Fruit fly (Drosophila melanogaster) whole organism, embryonic: ENCODE measurements around the gene Torsin.
A peak's percentile ranks its signal among the peaks of the same experiment; 100 is the strongest.

ENCODE experiments used
- Atf-2 ChIP-seq: fragments of 200-800 bp; sonication (Bioruptor generic); optimal IDR thresholded peaks from 2 replicates; lab custom pipeline; 2016; ENCODE audit warnings: missing biosample characterization, missing genetic modification characterization
- B-H2 ChIP-seq: fragments of 200-800 bp; sonication (Bioruptor generic); optimal IDR thresholded peaks from 2 replicates; lab custom pipeline; 2018; ENCODE audit warnings: missing biosample characterization, mild to moderate bottlenecking, missing genetic modification characterization
- BEAF-32 ChIP-seq: fragments of 200-800 bp; sonication (Bioruptor generic); optimal IDR thresholded peaks from 3 replicates; lab custom pipeline; 2017; ENCODE audit warnings: missing biosample characterization, missing genetic modification characterization, mild to moderate bottlenecking, moderate library complexity, missing genetic modification reagents
- CG12219 ChIP-seq: fragments of 200-800 bp; sonication (Bioruptor generic); optimal IDR thresholded peaks from 3 replicates; lab custom pipeline; 2018; ENCODE audit warnings: missing biosample characterization, mild to moderate bottlenecking, missing genetic modification characterization
- CG12659 ChIP-seq: fragments of 200-800 bp; sonication (Bioruptor generic); optimal IDR thresholded peaks from 3 replicates; lab custom pipeline; 2017; ENCODE audit warnings: mild to moderate bottlenecking, missing biosample characterization, missing genetic modification reagents, missing genetic modification characterization
- CG13424 ChIP-seq: fragments of 200-800 bp; sonication (Bioruptor generic); optimal IDR thresholded peaks from 2 replicates; lab custom pipeline; 2019; ENCODE audit warnings: missing biosample characterization, mild to moderate bottlenecking, missing genetic modification characterization, moderate library complexity
- CG14014 ChIP-seq: fragments of 200-800 bp; sonication (Bioruptor generic); IDR thresholded peaks from 2 replicates; pipeline ENCODE4 v1.3.6; 2022; ENCODE audit warnings: missing biosample characterization, missing genetic modification characterization
- CG14667 ChIP-seq: fragments of 200-800 bp; sonication (Bioruptor generic); IDR thresholded peaks from 2 replicates; pipeline ENCODE4 v1.3.6; 2022; ENCODE audit warnings: missing biosample characterization, missing genetic modification characterization
- CG15011 ChIP-seq: fragments of 200-800 bp; sonication (Bioruptor generic); optimal IDR thresholded peaks from 3 replicates; lab custom pipeline; 2018; ENCODE audit warnings: missing biosample characterization, mild to moderate bottlenecking, missing genetic modification characterization
- CG16815 ChIP-seq: fragments of 200-800 bp; sonication (Bioruptor generic); optimal IDR thresholded peaks from 3 replicates; lab custom pipeline; 2017; ENCODE audit warnings: missing biosample characterization, mild to moderate bottlenecking, missing genetic modification characterization
- CG18011 ChIP-seq: fragments of 200-800 bp; sonication (Bioruptor generic); optimal IDR thresholded peaks from 2 replicates; lab custom pipeline; 2017; ENCODE audit warnings: missing biosample characterization, missing genetic modification characterization, mild to moderate bottlenecking, moderate library complexity, missing genotype
- CG31365 ChIP-seq: fragments of 200-800 bp; sonication (Bioruptor generic); optimal IDR thresholded peaks from 2 replicates; lab custom pipeline; 2018; ENCODE audit warnings: missing biosample characterization, mild to moderate bottlenecking, missing genetic modification characterization
- CG32767 ChIP-seq: fragments of 200-800 bp; sonication (Bioruptor generic); IDR thresholded peaks from 2 replicates; pipeline ENCODE4 v1.3.6; 2022; ENCODE audit warnings: missing biosample characterization, missing genetic modification characterization
- CG43689 ChIP-seq: fragments of 200-800 bp; sonication (Bioruptor generic); IDR thresholded peaks from 2 replicates; pipeline ENCODE4 v1.3.6; 2022; ENCODE audit warnings: missing biosample characterization, missing genetic modification characterization
- CG5180 ChIP-seq: fragments of 200-800 bp; sonication (Bioruptor generic); optimal IDR thresholded peaks from 3 replicates; lab custom pipeline; 2017; ENCODE audit warnings: missing biosample characterization, missing genetic modification characterization, mild to moderate bottlenecking, moderate library complexity, missing genetic modification reagents
- CG6689 ChIP-seq: fragments of 200-800 bp; sonication (Bioruptor generic); IDR thresholded peaks from 2 replicates; pipeline ENCODE4 v1.3.6; 2022; ENCODE audit warnings: missing biosample characterization, missing genetic modification characterization
- CG6765 ChIP-seq: fragments of 200-800 bp; sonication (Bioruptor generic); optimal IDR thresholded peaks from 3 replicates; lab custom pipeline; 2017; ENCODE audit warnings: missing biosample characterization, mild to moderate bottlenecking, missing genetic modification characterization
- CG7271 ChIP-seq: fragments of 200-800 bp; sonication (Bioruptor generic); optimal IDR thresholded peaks from 2 replicates; lab custom pipeline; 2018; ENCODE audit warnings: missing biosample characterization, mild to moderate bottlenecking, missing genetic modification characterization, moderate library complexity
- CG8944 ChIP-seq: fragments of 200-800 bp; sonication (Bioruptor generic); optimal IDR thresholded peaks from 3 replicates; lab custom pipeline; 2016; ENCODE audit warnings: missing biosample characterization, missing genetic modification characterization
- Doc2 ChIP-seq: fragments of 200-800 bp; sonication (Bioruptor generic); IDR thresholded peaks from 2 replicates; pipeline ENCODE4 v1.3.6; 2022; ENCODE audit warnings: missing biosample characterization, missing genetic modification characterization
- Dref ChIP-seq: fragments of 200-800 bp; sonication (Bioruptor generic); IDR thresholded peaks from 2 replicates; pipeline ENCODE4 v1.3.6; 2022; ENCODE audit warnings: missing biosample characterization, missing genetic modification characterization
- GATAe ChIP-seq: fragments of 200-800 bp; sonication (Bioruptor generic); conservative IDR thresholded peaks from 2 replicates; pipeline ENCODE4 v1.3.6; 2022; ENCODE audit warnings: missing biosample characterization, missing genetic modification characterization
- Gsc ChIP-seq: fragments of 200-800 bp; sonication (Bioruptor generic); IDR thresholded peaks from 2 replicates; pipeline ENCODE4 v1.3.6; 2022; ENCODE audit warnings: missing biosample characterization, missing genetic modification characterization
- Gug ChIP-seq: fragments of 200-800 bp; sonication (Bioruptor generic); IDR thresholded peaks from 4 replicates; pipeline ENCODE4 v1.3.6; 2022; ENCODE audit warnings: missing biosample characterization, missing genetic modification characterization
- HHEX ChIP-seq: fragments of 200-800 bp; sonication (Bioruptor generic); optimal IDR thresholded peaks from 3 replicates; lab custom pipeline; 2017; ENCODE audit warnings: missing biosample characterization, mild to moderate bottlenecking, missing genetic modification characterization, missing genetic modification reagents
- Hmr ChIP-seq: fragments of 200-800 bp; sonication (Bioruptor generic); optimal IDR thresholded peaks from 3 replicates; lab custom pipeline; 2017; ENCODE audit warnings: mild to moderate bottlenecking, missing biosample characterization, missing genetic modification reagents, missing genetic modification characterization
- Hr39 ChIP-seq: fragments of >200 bp; optimal IDR thresholded peaks from 2 replicates; lab custom pipeline; 2017
- Lim3 ChIP-seq: fragments of 200-800 bp; sonication (Bioruptor generic); IDR thresholded peaks from 2 replicates; pipeline ENCODE4 v1.3.6; 2022; ENCODE audit warnings: missing biosample characterization, missing genetic modification characterization
- Lpt ChIP-seq: fragments of >200 bp; optimal IDR thresholded peaks from 2 replicates; lab custom pipeline; 2018; ENCODE audit warnings: missing biosample characterization, missing genetic modification characterization
- MTF-1 ChIP-seq: fragments of 200-800 bp; sonication (Bioruptor generic); optimal IDR thresholded peaks from 2 replicates; lab custom pipeline; 2018; ENCODE audit warnings: missing biosample characterization, mild to moderate bottlenecking, missing genetic modification characterization, borderline replicate concordance
- Max ChIP-seq: fragments of 200-800 bp; sonication (Bioruptor generic); optimal IDR thresholded peaks from 2 replicates; lab custom pipeline; 2016; ENCODE audit warnings: missing biosample characterization, mild to moderate bottlenecking, missing genetic modification characterization
- Ptx1 ChIP-seq: fragments of 200-800 bp; sonication (Bioruptor generic); IDR thresholded peaks from 2 replicates; pipeline ENCODE4 v1.3.6; 2022; ENCODE audit warnings: missing biosample characterization, missing genetic modification characterization
- Rfx ChIP-seq: fragments of 200-800 bp; sonication (Bioruptor generic); IDR thresholded peaks from 2 replicates; pipeline ENCODE4 v1.3.6; 2022; ENCODE audit warnings: missing biosample characterization, missing genetic modification characterization
- Usf ChIP-seq: fragments of 200-800 bp; sonication (Bioruptor generic); optimal IDR thresholded peaks from 2 replicates; lab custom pipeline; 2017; ENCODE audit warnings: missing genotype, missing biosample characterization, missing genetic modification characterization
- bsh ChIP-seq, 2 experiments: fragments of 200-800 bp; sonication (Bioruptor generic); optimal IDR thresholded peaks; 2 replicates each; lab custom pipeline; 2017 to 2018; ENCODE audit warnings: mild to moderate bottlenecking in 2 of 2, missing biosample characterization in 2 of 2, missing genetic modification characterization in 2 of 2, moderate library complexity in 1 of 2
- ftz-f1 ChIP-seq: fragments of 200-800 bp; sonication (Bioruptor generic); optimal IDR thresholded peaks from 2 replicates; lab custom pipeline; 2016; ENCODE audit warnings: missing biosample characterization, missing genetic modification characterization
- gcm ChIP-seq: fragments of 200-800 bp; sonication (Bioruptor generic); optimal IDR thresholded peaks from 2 replicates; lab custom pipeline; 2019; ENCODE audit warnings: missing biosample characterization, mild to moderate bottlenecking, missing genetic modification characterization, moderate library complexity
- hbn ChIP-seq: fragments of 200-800 bp; sonication (Bioruptor generic); IDR thresholded peaks from 2 replicates; pipeline ENCODE4 v1.3.6; 2022; ENCODE audit warnings: missing biosample characterization, missing genetic modification characterization; ENCODE audit not compliant: partially characterized antibody
- inv ChIP-seq: fragments of 200-800 bp; sonication (Bioruptor generic); IDR thresholded peaks from 2 replicates; pipeline ENCODE4 v1.3.6; 2022; ENCODE audit warnings: missing biosample characterization, missing genetic modification characterization; ENCODE audit not compliant: partially characterized antibody
- lab ChIP-seq: fragments of 200-800 bp; sonication (Bioruptor generic); optimal IDR thresholded peaks from 3 replicates; lab custom pipeline; 2017; ENCODE audit warnings: missing biosample characterization, missing genetic modification characterization, mild to moderate bottlenecking, moderate library complexity, missing genetic modification reagents
- lilli ChIP-seq: fragments of 200-800 bp; sonication (Bioruptor generic); optimal IDR thresholded peaks from 3 replicates; lab custom pipeline; 2016; ENCODE audit warnings: missing biosample characterization, missing genetic modification characterization
- nmo ChIP-seq: fragments of 200-800 bp; sonication (Bioruptor generic); optimal IDR thresholded peaks from 2 replicates; lab custom pipeline; 2018; ENCODE audit warnings: missing biosample characterization, mild to moderate bottlenecking, missing genetic modification characterization, moderate library complexity
- onecut ChIP-seq: fragments of 200-800 bp; sonication (Bioruptor generic); IDR thresholded peaks from 2 replicates; pipeline ENCODE4 v1.3.6; 2022; ENCODE audit warnings: missing biosample characterization, missing genetic modification characterization
- prd ChIP-seq, 3 experiments: fragments of >200 bp in 2 of 3; fragments of 200-800 bp in 1 of 3; sonication (Bioruptor generic) in 1 of 3; optimal IDR thresholded peaks in 2 of 3; IDR thresholded peaks in 1 of 3; 2 replicates in 2 of 3; 3 replicates in 1 of 3; pipeline versions ENCODE4 v1.3.6 to Lab custom; 2017 to 2022; ENCODE audit warnings: missing biosample characterization in 1 of 3, missing genetic modification characterization in 1 of 3
- slbo ChIP-seq: fragments of 200-800 bp; sonication (Bioruptor generic); IDR thresholded peaks from 2 replicates; pipeline ENCODE4 v1.3.6; 2022; ENCODE audit warnings: missing biosample characterization, missing genetic modification characterization
- sr ChIP-seq: fragments of 200-800 bp; sonication (Bioruptor generic); IDR thresholded peaks from 3 replicates; pipeline ENCODE4 v1.3.6; 2022; ENCODE audit warnings: missing biosample characterization, missing genetic modification characterization
- ssp ChIP-seq: fragments of 200-800 bp; sonication (Bioruptor generic); IDR thresholded peaks from 2 replicates; pipeline ENCODE4 v1.3.6; 2022; ENCODE audit warnings: missing biosample characterization, missing genetic modification characterization
- stc ChIP-seq: fragments of 200-800 bp; sonication (Bioruptor generic); IDR thresholded peaks from 2 replicates; pipeline ENCODE4 v1.3.6; 2022; ENCODE audit warnings: missing biosample characterization, missing genetic modification characterization
- tio ChIP-seq: fragments of 200-800 bp; sonication (Bioruptor generic); optimal IDR thresholded peaks from 2 replicates; lab custom pipeline; 2017; ENCODE audit warnings: missing biosample characterization, missing genetic modification characterization, inconsistent platforms

Gene Torsin

DNA sequence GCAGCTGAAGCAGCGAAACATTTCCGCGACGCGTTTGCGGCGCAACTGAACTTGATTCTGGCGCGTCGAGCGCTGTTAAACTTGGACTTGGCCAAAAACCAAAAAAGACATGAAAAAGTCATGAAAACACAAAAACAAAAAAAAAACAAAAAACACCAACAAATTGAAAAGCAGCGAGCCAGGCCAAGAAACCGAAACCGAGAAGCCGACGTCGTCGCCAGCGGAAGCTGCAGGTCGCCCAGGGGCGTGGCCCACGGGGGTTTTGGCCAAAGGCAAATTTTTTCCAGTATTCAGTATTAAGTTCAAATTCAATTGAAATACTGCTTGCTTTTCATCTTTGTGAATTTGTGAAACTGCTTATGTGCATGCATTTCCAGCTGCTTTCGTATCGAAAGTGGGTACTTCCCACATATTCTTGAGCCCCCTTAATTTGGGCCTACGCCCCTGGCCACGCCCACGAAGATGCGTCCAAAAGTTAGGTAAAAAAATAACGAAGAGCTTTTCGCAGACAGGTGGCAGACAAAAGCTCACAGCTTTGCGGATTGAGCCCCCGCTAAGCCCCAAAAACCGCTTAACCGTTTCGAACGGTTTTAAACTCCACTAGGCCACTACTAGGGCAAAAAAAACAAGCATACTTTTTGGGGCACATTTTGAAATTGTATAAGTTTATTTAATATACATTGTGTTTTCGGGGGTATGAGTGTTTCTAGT lies 17.0 kb upstream of the Torsin start, which contains the start of gene CG3009 (continued):
- TF ChIP-seq tio (GFP tag; lab: Kevin White, UChicago) (peak; percentile 93), BEAF-32 (GFP tag; lab: Kevin White, UChicago) (peak; percentile 27), lilli (GFP tag; lab: Kevin White, UChicago) (peak; percentile 99), CG6765 (peak; percentile 98), CG13424 (tag; lab: Kevin White, UChicago) (peak; percentile 98), CG8944 (GFP tag; lab: Kevin White, UChicago) (peak; percentile 98), GATAe (GFP tag; lab: Robert Waterston, UW) (peak; percentile 92), Rfx (peak; percentile 99), ssp (GFP tag; lab: Robert Waterston, UW) (peak; percentile 90), hbn (GFP tag; lab: Robert Waterston, UW) (no peak), lab (GFP tag; lab: Kevin White, UChicago) (peak; percentile 99), Hmr (GFP tag; lab: Kevin White, UChicago) (peak; percentile 99), slbo (GFP tag; lab: Robert Waterston, UW) (peak; percentile 99), CG15011 (GFP tag; lab: Kevin White, UChicago) (peak; percentile 94), CG16815 (peak; percentile 93), CG18011 (GFP tag; lab: Kevin White, UChicago) (peak; percentile 98), Gug (peak; percentile 98), HHEX (GFP tag; lab: Kevin White, UChicago) (peak; percentile 99), CG32767 (peak; percentile 96), CG6689 (peak; percentile 98), ftz-f1 (GFP tag; lab: Kevin White, UChicago) (peak; percentile 93), Usf (peak; percentile 93), gcm (GFP tag; lab: Kevin White, UChicago) (peak; percentile 96), Atf-2 (GFP tag; lab: Kevin White, UChicago) (peak; percentile 97), nmo (peak; percentile 95), B-H2 (peak; percentile 97), prd (optimal IDR thresholded peaks at IDR 0.05; lab: Kevin White, UChicago) (no peak), prd (GFP tag; IDR thresholded peaks at IDR 0.05; lab: Robert Waterston, UW) (peak; percentile 98), Ptx1 (GFP tag; lab: Robert Waterston, UW) (peak; percentile 98), CG43689 (GFP tag; lab: Robert Waterston, UW) (peak; percentile 94), stc (GFP tag; lab: Robert Waterston, UW) (peak; percentile 97), Hr39 (lab: Kevin White, UChicago) (no peak), Lpt (GFP tag; lab: Kevin White, UChicago) (no peak), Dref (peak; percentile 41; the same call in 1 of the 2 replicates), CG31365 (tag; lab: Kevin White, UChicago) (peak; percentile 92), CG5180 (GFP tag; lab: Kevin White, UChicago) (peak; percentile 89), Gsc (GFP tag; lab: Robert Waterston, UW) (peak; percentile 93), Max (peak; percentile 93), onecut (GFP tag; lab: Robert Waterston, UW) (peak; percentile 93), MTF-1 (GFP tag; lab: Kevin White, UChicago) (peak; percentile 94), CG12659 (peak; percentile 99), CG7271 (tag; lab: Kevin White, UChicago) (peak; percentile 35), CG14667 (GFP tag; lab: Robert Waterston, UW) (peak; percentile 95), CG12219 (GFP tag; lab: Kevin White, UChicago) (peak; percentile 98), inv (GFP tag; lab: Robert Waterston, UW) (no peak), CG14014 (GFP tag; lab: Robert Waterston, UW) (peak; percentile 98), sr (peak; percentile 99), Doc2 (peak; percentile 96), Lim3 (GFP tag; lab: Robert Waterston, UW) (peak; percentile 89), bsh (GFP tag; optimal IDR thresholded peaks at IDR 0.05; lab: Kevin White, UChicago) (peak; percentile 94 to 95)
